Fruit fly (Drosophila melanogaster) whole organism, embryonic: Measurements from ENCODE around the gene CG14017.

Source experiments
- Adf1 ChIP-seq: fragments of 200-800 bp; sonication (Bioruptor generic); IDR thresholded peaks from 2 replicates; pipeline ENCODE4 v1.3.6; 2022; ENCODE audit warnings: missing biosample characterization, missing genetic modification characterization
- Atf3 ChIP-seq: fragments of 200-800 bp; sonication (Bioruptor generic); optimal IDR thresholded peaks from 3 replicates; lab custom pipeline; 2016; ENCODE audit warnings: missing biosample characterization, missing genetic modification characterization
- BtbVII ChIP-seq: fragments of 200-800 bp; sonication (Bioruptor generic); optimal IDR thresholded peaks from 3 replicates; lab custom pipeline; 2017; ENCODE audit warnings: missing biosample characterization, mild to moderate bottlenecking, missing genetic modification characterization
- CG10147 ChIP-seq: fragments of 200-800 bp; sonication (Bioruptor generic); optimal IDR thresholded peaks from 2 replicates; lab custom pipeline; 2019; ENCODE audit warnings: missing biosample characterization, mild to moderate bottlenecking, missing genetic modification characterization, moderate library complexity
- CG10274 ChIP-seq: fragments of 200-800 bp; sonication (Bioruptor generic); optimal IDR thresholded peaks from 3 replicates; lab custom pipeline; 2017; ENCODE audit warnings: missing biosample characterization, mild to moderate bottlenecking, missing genetic modification characterization
- CG10979 ChIP-seq: fragments of 200-800 bp; sonication (Bioruptor generic); optimal IDR thresholded peaks from 2 replicates; lab custom pipeline; 2018; ENCODE audit warnings: missing biosample characterization, mild to moderate bottlenecking, missing genetic modification characterization, moderate library complexity
- CG11085 ChIP-seq: fragments of 200-800 bp; sonication (Bioruptor generic); IDR thresholded peaks from 2 replicates; pipeline ENCODE4 v1.3.6; 2022; ENCODE audit warnings: missing biosample characterization, missing genetic modification characterization
- CG12104 ChIP-seq: fragments of 200-800 bp; sonication (Bioruptor generic); optimal IDR thresholded peaks from 3 replicates; lab custom pipeline; 2016; ENCODE audit warnings: missing biosample characterization, missing genetic modification characterization
- CG12391 ChIP-seq: fragments of 200-800 bp; sonication (Bioruptor generic); optimal IDR thresholded peaks from 3 replicates; lab custom pipeline; 2018; ENCODE audit warnings: missing biosample characterization, mild to moderate bottlenecking, missing genetic modification characterization, moderate library complexity
- CG13624 ChIP-seq: fragments of 200-800 bp; sonication (Bioruptor generic); optimal IDR thresholded peaks from 2 replicates; lab custom pipeline; 2016; ENCODE audit warnings: missing biosample characterization, missing genetic modification characterization
- CG13894 ChIP-seq: fragments of 200-800 bp; sonication (Bioruptor generic); optimal IDR thresholded peaks from 3 replicates; lab custom pipeline; 2018; ENCODE audit warnings: missing biosample characterization, mild to moderate bottlenecking, missing genetic modification characterization, moderate library complexity
- CG17359 ChIP-seq: fragments of 200-800 bp; sonication (Bioruptor generic); optimal IDR thresholded peaks from 3 replicates; lab custom pipeline; 2018; ENCODE audit warnings: missing biosample characterization, mild to moderate bottlenecking, missing genetic modification characterization, moderate library complexity
- CG17568 ChIP-seq: fragments of 200-800 bp; sonication (Bioruptor generic); optimal IDR thresholded peaks from 2 replicates; lab custom pipeline; 2018; ENCODE audit warnings: missing biosample characterization, mild to moderate bottlenecking, missing genetic modification characterization, moderate library complexity
- CG17612 ChIP-seq: fragments of 200-800 bp; sonication (Bioruptor generic); IDR thresholded peaks from 2 replicates; pipeline ENCODE4 v1.3.6; 2022; ENCODE audit warnings: missing biosample characterization, missing genetic modification characterization
- CG17912 ChIP-seq: fragments of 200-800 bp; sonication (Bioruptor generic); optimal IDR thresholded peaks from 2 replicates; lab custom pipeline; 2018; ENCODE audit warnings: missing biosample characterization, mild to moderate bottlenecking, missing genetic modification characterization
- CG18262 ChIP-seq: fragments of 200-800 bp; optimal IDR thresholded peaks from 3 replicates; lab custom pipeline; 2019; ENCODE audit warnings: missing biosample characterization, mild to moderate bottlenecking, missing genetic modification characterization, moderate library complexity
- CG18476 ChIP-seq: fragments of 200-800 bp; sonication (Bioruptor generic); optimal IDR thresholded peaks from 2 replicates; lab custom pipeline; 2016; ENCODE audit warnings: missing biosample characterization, mild to moderate bottlenecking, missing genetic modification characterization
- CG31365 ChIP-seq: fragments of 200-800 bp; sonication (Bioruptor generic); optimal IDR thresholded peaks from 2 replicates; lab custom pipeline; 2018; ENCODE audit warnings: missing biosample characterization, mild to moderate bottlenecking, missing genetic modification characterization
- CG4404 ChIP-seq: fragments of 200-800 bp; sonication (Bioruptor generic); IDR thresholded peaks from 2 replicates; pipeline ENCODE4 v1.3.6; 2022; ENCODE audit warnings: missing biosample characterization, missing genetic modification characterization
- CG4707 ChIP-seq: fragments of 200-800 bp; sonication (Bioruptor generic); optimal IDR thresholded peaks from 2 replicates; lab custom pipeline; 2018; ENCODE audit warnings: missing biosample characterization, mild to moderate bottlenecking, missing genetic modification characterization, moderate library complexity
- CG6683 ChIP-seq: fragments of 200-800 bp; sonication (Bioruptor generic); optimal IDR thresholded peaks from 2 replicates; lab custom pipeline; 2017; ENCODE audit warnings: missing biosample characterization, mild to moderate bottlenecking, missing genetic modification characterization, missing genetic modification reagents
- CG7745 ChIP-seq: fragments of 200-800 bp; sonication (Bioruptor generic); optimal IDR thresholded peaks from 2 replicates; lab custom pipeline; 2018; ENCODE audit warnings: missing biosample characterization, mild to moderate bottlenecking, missing genetic modification characterization, moderate library complexity
- CG7839 ChIP-seq: fragments of 200-800 bp; sonication (Bioruptor generic); optimal IDR thresholded peaks from 3 replicates; lab custom pipeline; 2018; ENCODE audit warnings: missing biosample characterization, mild to moderate bottlenecking, missing genetic modification characterization, moderate library complexity
- CG9437 ChIP-seq: fragments of 200-800 bp; sonication (Bioruptor generic); optimal IDR thresholded peaks from 2 replicates; lab custom pipeline; 2018; ENCODE audit warnings: missing biosample characterization, mild to moderate bottlenecking, missing genetic modification characterization
- CHES-1-like ChIP-seq: fragments of 200-800 bp; sonication (Bioruptor generic); optimal IDR thresholded peaks from 2 replicates; lab custom pipeline; 2016; ENCODE audit warnings: missing biosample characterization, missing genetic modification characterization
- Ets97D ChIP-seq: fragments of 200-800 bp; sonication (Bioruptor generic); optimal IDR thresholded peaks from 3 replicates; lab custom pipeline; 2016; ENCODE audit warnings: missing biosample characterization, missing genetic modification characterization
- Fer1 ChIP-seq: fragments of 200-800 bp; sonication (Bioruptor generic); optimal IDR thresholded peaks from 2 replicates; lab custom pipeline; 2017; ENCODE audit warnings: missing biosample characterization, mild to moderate bottlenecking, missing genetic modification characterization
- NfI ChIP-seq: fragments of 200-800 bp; sonication (Bioruptor generic); optimal IDR thresholded peaks from 3 replicates; lab custom pipeline; 2018; ENCODE audit warnings: missing biosample characterization, mild to moderate bottlenecking, missing genetic modification characterization, moderate library complexity
- Rx ChIP-seq: fragments of 200-800 bp; sonication (Bioruptor generic); IDR thresholded peaks from 2 replicates; pipeline ENCODE4 v1.3.6; 2022; ENCODE audit warnings: missing biosample characterization, missing genetic modification characterization
- Sox102F ChIP-seq: fragments of 200-800 bp; sonication (Bioruptor generic); optimal IDR thresholded peaks from 2 replicates; lab custom pipeline; 2018; ENCODE audit warnings: missing biosample characterization, mild to moderate bottlenecking, missing genetic modification characterization, moderate library complexity
- Ssrp ChIP-seq: fragments of 200-800 bp; sonication (Bioruptor generic); optimal IDR thresholded peaks from 2 replicates; lab custom pipeline; 2018; ENCODE audit warnings: missing biosample characterization, mild to moderate bottlenecking, missing genetic modification characterization, moderate library complexity
- Stat92E ChIP-seq, 3 experiments: fragments of >200 bp in 2 of 3; fragments of 200-800 bp in 1 of 3; sonication (Bioruptor generic) in 1 of 3; optimal IDR thresholded peaks; 2 replicates each; lab custom pipeline; 2017 to 2019; ENCODE audit warnings: missing biosample characterization in 3 of 3, missing genetic modification characterization in 3 of 3, mild to moderate bottlenecking in 1 of 3, moderate library complexity in 1 of 3
- ap ChIP-seq: fragments of 200-800 bp; sonication (Bioruptor generic); IDR thresholded peaks from 2 replicates; pipeline ENCODE4 v1.3.6; 2022; ENCODE audit warnings: missing biosample characterization, missing genetic modification characterization
- chm ChIP-seq: fragments of 200-800 bp; sonication (Bioruptor generic); IDR thresholded peaks from 2 replicates; pipeline ENCODE4 v1.3.6; 2022; ENCODE audit warnings: missing biosample characterization, missing genetic modification characterization
- croc ChIP-seq: fragments of 200-800 bp; sonication (Bioruptor generic); conservative IDR thresholded peaks from 3 replicates; pipeline ENCODE4 v1.3.6; 2022; ENCODE audit warnings: missing biosample characterization, missing genetic modification characterization
- crol ChIP-seq: fragments of 200-800 bp; sonication (Bioruptor generic); IDR thresholded peaks from 2 replicates; pipeline ENCODE4 v1.3.6; 2022; ENCODE audit warnings: missing biosample characterization, missing genetic modification characterization
- dmrt99B ChIP-seq: fragments of 200-800 bp; sonication (Bioruptor generic); optimal IDR thresholded peaks from 2 replicates; lab custom pipeline; 2018; ENCODE audit warnings: missing biosample characterization, mild to moderate bottlenecking, missing genetic modification characterization, moderate library complexity
- dysf ChIP-seq: fragments of 200-800 bp; sonication (Bioruptor generic); IDR thresholded peaks from 3 replicates; pipeline ENCODE4 v1.3.6; 2022; ENCODE audit warnings: missing biosample characterization, missing genetic modification characterization
- exex ChIP-seq: fragments of 200-800 bp; sonication (Bioruptor generic); optimal IDR thresholded peaks from 4 replicates; lab custom pipeline; 2018; ENCODE audit warnings: missing biosample characterization, mild to moderate bottlenecking, missing genetic modification characterization, moderate library complexity
- insv ChIP-seq, 2 experiments: fragments of 200-800 bp; sonication (Bioruptor generic); optimal IDR thresholded peaks; 3 replicates each; lab custom pipeline; 2016 to 2018; ENCODE audit warnings: missing biosample characterization in 2 of 2, missing genetic modification characterization in 2 of 2
- kah ChIP-seq: fragments of 200-800 bp; sonication (Bioruptor generic); optimal IDR thresholded peaks from 2 replicates; lab custom pipeline; 2018; ENCODE audit warnings: missing biosample characterization, mild to moderate bottlenecking, missing genetic modification characterization
- ken ChIP-seq: fragments of 200-800 bp; sonication (Bioruptor generic); IDR thresholded peaks from 3 replicates; pipeline ENCODE4 v1.3.6; 2022; ENCODE audit warnings: missing biosample characterization, missing genetic modification characterization
- lilli ChIP-seq: fragments of 200-800 bp; sonication (Bioruptor generic); optimal IDR thresholded peaks from 3 replicates; lab custom pipeline; 2016; ENCODE audit warnings: missing biosample characterization, missing genetic modification characterization
- psq ChIP-seq: fragments of 200-800 bp; sonication (Bioruptor generic); optimal IDR thresholded peaks from 2 replicates; lab custom pipeline; 2017; ENCODE audit warnings: missing biosample characterization, missing genetic modification characterization
- ranshi ChIP-seq: fragments of 200-800 bp; sonication (Bioruptor generic); IDR thresholded peaks from 2 replicates; pipeline ENCODE4 v1.3.6; 2022; ENCODE audit warnings: missing biosample characterization, missing genetic modification characterization
- rib ChIP-seq: fragments of 200-800 bp; sonication (Bioruptor generic); IDR thresholded peaks from 2 replicates; pipeline ENCODE4 v1.3.6; 2022; ENCODE audit warnings: missing biosample characterization, missing genetic modification characterization
- ro ChIP-seq: fragments of 200-800 bp; sonication (Bioruptor generic); IDR thresholded peaks from 2 replicates; pipeline ENCODE4 v1.3.6; 2022; ENCODE audit warnings: missing biosample characterization, missing genetic modification characterization
- sob ChIP-seq: fragments of 200-800 bp; sonication (Bioruptor generic); IDR thresholded peaks from 2 replicates; pipeline ENCODE4 v1.3.6; 2022; ENCODE audit warnings: missing biosample characterization, missing genetic modification characterization
- tio ChIP-seq: fragments of 200-800 bp; sonication (Bioruptor generic); optimal IDR thresholded peaks from 2 replicates; lab custom pipeline; 2017; ENCODE audit warnings: missing biosample characterization, missing genetic modification characterization, inconsistent platforms
- unc-4 ChIP-seq: fragments of 200-800 bp; sonication (Bioruptor generic); IDR thresholded peaks from 2 replicates; pipeline ENCODE4 v1.3.6; 2022; ENCODE audit warnings: missing biosample characterization, missing genetic modification characterization; ENCODE audit not compliant: partially characterized antibody

The CG14017 gene

dm6 chr2L:5519846-5520384 lies 33.8 kb upstream of the CG14017 start, which contains the start of the genes CG7382 and cl (continued):
- TF ChIP-seq kah (no peak), CG10979 (peak; percentile 24), dysf (GFP tag; lab: Robert Waterston, UW) (no peak), CG13624 (GFP tag; lab: Kevin White, UChicago) (no peak), CG31365 (tag; lab: Kevin White, UChicago) (no peak), psq (GFP tag; lab: Kevin White, UChicago) (no peak), CG13894 (tag; lab: Kevin White, UChicago) (peak; percentile 41), CG18476 (GFP tag; lab: Kevin White, UChicago) (peak; percentile 16), lilli (GFP tag; lab: Kevin White, UChicago) (peak; percentile 41), ranshi (GFP tag; lab: Robert Waterston, UW) (no peak), Sox102F (GFP tag; lab: Kevin White, UChicago) (no peak), ro (GFP tag; lab: Robert Waterston, UW) (no peak), CG17359 (no peak), CG12391 (tag; lab: Kevin White, UChicago) (peak; percentile 72), rib (GFP tag; lab: Robert Waterston, UW) (no peak), tio (GFP tag; lab: Kevin White, UChicago) (no peak), ap (GFP tag; lab: Robert Waterston, UW) (no peak), CG4707 (GFP tag; lab: Kevin White, UChicago) (no peak), CG18262 (peak; percentile 56), CG10274 (GFP tag; lab: Kevin White, UChicago) (no peak), CG17912 (GFP tag; lab: Kevin White, UChicago) (no peak), sob (peak; percentile 19; the same call in 1 of the 2 replicates), Fer1 (GFP tag; lab: Kevin White, UChicago) (no peak), CG10147 (peak; percentile 26), crol (no peak), CG6683 (GFP tag; lab: Kevin White, UChicago) (no peak), unc-4 (GFP tag; lab: Robert Waterston, UW) (no peak), Stat92E (GFP tag; optimal IDR thresholded peaks at IDR 0.05; lab: Kevin White, UChicago) (peak in 1 of 3 experiments; percentile 24), Ets97D (GFP tag; lab: Kevin White, UChicago) (no peak), CG12104 (GFP tag; lab: Kevin White, UChicago) (peak; percentile 60), ken (GFP tag; lab: Robert Waterston, UW) (no peak), CG9437 (peak; percentile 98), CG4404 (GFP tag; lab: Robert Waterston, UW) (peak; percentile 20; the same call in 1 of the 2 replicates), dmrt99B (tag; lab: Kevin White, UChicago) (peak; percentile 34), CG17568 (GFP tag; lab: Kevin White, UChicago) (no peak), CHES-1-like (GFP tag; lab: Kevin White, UChicago) (no peak), BtbVII (GFP tag; lab: Kevin White, UChicago) (no peak), exex (tag; lab: Kevin White, UChicago) (no peak), croc (no peak), CG7839 (tag; lab: Kevin White, UChicago) (peak; percentile 55), insv (GFP tag; optimal IDR thresholded peaks at IDR 0.05; lab: Kevin White, UChicago) (no peak), Atf3 (GFP tag; lab: Kevin White, UChicago) (no peak), CG11085 (GFP tag; lab: Robert Waterston, UW) (no peak), CG7745 (tag; lab: Kevin White, UChicago) (no peak), chm (GFP tag; lab: Robert Waterston, UW) (0 out of 2 replicates have a peak, but pooled peaks have one; percentile 33), Rx (GFP tag; lab: Robert Waterston, UW) (no peak), Adf1 (GFP tag; lab: Robert Waterston, UW) (no peak), Ssrp (tag; lab: Kevin White, UChicago) (peak; percentile 39), NfI (peak; percentile 43), CG17612 (GFP tag; lab: Robert Waterston, UW) (no peak)
